Worm (Caenorhabditis elegans) whole organism, early embryonic: ENCODE results near the gene F31D4.5.

ENCODE experiments used
- B0310.2 ChIP-seq: sonication (generic microtip); optimal IDR thresholded peaks from 2 replicates; lab custom pipeline; 2016; ENCODE audit warnings: mild to moderate bottlenecking, missing genetic modification characterization, missing compliant biosample characterization
- F13C5.2 ChIP-seq: sonication (generic microtip); optimal IDR thresholded peaks from 2 replicates; lab custom pipeline; 2017; ENCODE audit warnings: mild to moderate bottlenecking, missing genetic modification characterization, inconsistent platforms, missing compliant biosample characterization
- aly-1 ChIP-seq: sonication (generic microtip); optimal IDR thresholded peaks from 2 replicates; lab custom pipeline; 2016; ENCODE audit warnings: missing genetic modification characterization, missing compliant biosample characterization
- ama-1 ChIP-seq: fragments of 150-350 bp; optimal IDR thresholded peaks from 2 replicates; lab custom pipeline; 2014
- ceh-13 ChIP-seq: fragments of 200-800 bp; sonication (Bioruptor generic); optimal IDR thresholded peaks from 2 replicates; lab custom pipeline; 2018; ENCODE audit warnings: mild to moderate bottlenecking, missing genetic modification characterization, missing compliant biosample characterization
- ceh-36 ChIP-seq: sonication (generic microtip); optimal IDR thresholded peaks from 2 replicates; lab custom pipeline; 2016; ENCODE audit warnings: missing genetic modification characterization, inconsistent platforms, missing compliant biosample characterization
- flt-1 ChIP-seq: fragments of 200-800 bp; sonication (Bioruptor generic); IDR thresholded peaks from 2 replicates; pipeline ENCODE4 v1.3.6; 2022; ENCODE audit warnings: missing genetic modification characterization, missing compliant biosample characterization
- hmg-4 ChIP-seq: fragments of 200-800 bp; sonication (Bioruptor generic); optimal IDR thresholded peaks from 2 replicates; lab custom pipeline; 2018; ENCODE audit warnings: mild to moderate bottlenecking, missing genetic modification characterization, missing compliant biosample characterization
- hnd-1 ChIP-seq: sonication (generic microtip); optimal IDR thresholded peaks from 2 replicates; lab custom pipeline; 2016; ENCODE audit warnings: missing genetic modification characterization, missing compliant biosample characterization
- scrt-1 ChIP-seq: fragments of 200-800 bp; sonication (Bioruptor generic); IDR thresholded peaks from 2 replicates; pipeline ENCODE4 v1.3.6; 2022; ENCODE audit warnings: missing genetic modification characterization, missing compliant biosample characterization
- sea-1 ChIP-seq: fragments of 200-800 bp; sonication (Bioruptor generic); conservative IDR thresholded peaks from 2 replicates; pipeline ENCODE4 v1.3.6; 2022; ENCODE audit warnings: missing genetic modification characterization, missing compliant biosample characterization
- tbx-11 ChIP-seq: fragments of 200-800 bp; sonication (Bioruptor generic); IDR thresholded peaks from 2 replicates; pipeline ENCODE4 v1.3.6; 2022; ENCODE audit warnings: missing genetic modification characterization, missing compliant biosample characterization
- tra-4 ChIP-seq: sonication (generic microtip); optimal IDR thresholded peaks from 2 replicates; lab custom pipeline; 2017; ENCODE audit warnings: missing genetic modification characterization, missing compliant biosample characterization

- TF ChIP-seq ama-1 (lab: Kevin White, UChicago), result no peak
- no peak for TF ChIP-seq hnd-1 (tag; lab: Kevin White, UChicago)
- no peak for TF ChIP-seq B0310.2 (tag; lab: Kevin White, UChicago)
- no peak for TF ChIP-seq sea-1 (GFP tag; lab: Robert Waterston, UW)
- no peak for TF ChIP-seq scrt-1 (GFP tag; lab: Robert Waterston, UW)
- TF ChIP-seq ceh-13, result no peak
- no peak for TF ChIP-seq F13C5.2 (tag; lab: Kevin White, UChicago)
- TF ChIP-seq hmg-4 (GFP tag; lab: Kevin White, UChicago), result no peak
- TF ChIP-seq ceh-36, result no peak
- TF ChIP-seq flt-1 (GFP tag; lab: Robert Waterston, UW), result no peak
- TF ChIP-seq aly-1 (tag; lab: Kevin White, UChicago), result no peak
- no peak for TF ChIP-seq tbx-11 (GFP tag; lab: Robert Waterston, UW)
- no peak for TF ChIP-seq tra-4 (tag; lab: Kevin White, UChicago)
Measured at ce11 chrV:20829511-20829910, 24.4 kb upstream of the F31D4.5 start, which contains the start of gene num-1.
